Fruit fly (Drosophila melanogaster) whole organism, pupa: ENCODE measurements around the gene Sys1.

Source experiments
- CG14655 ChIP-seq: fragments of 200-800 bp; sonication (Bioruptor generic); optimal IDR thresholded peaks from 3 replicates; lab custom pipeline; 2017; ENCODE audit warnings: mild to moderate bottlenecking, missing biosample characterization, missing genetic modification reagents, missing genetic modification characterization
- CG17806 ChIP-seq: fragments of 200-800 bp; sonication (Bioruptor generic); optimal IDR thresholded peaks from 2 replicates; lab custom pipeline; 2018; ENCODE audit warnings: missing biosample characterization, mild to moderate bottlenecking, missing genetic modification characterization, moderate library complexity
- CG8301 ChIP-seq: fragments of 200-800 bp; sonication (Bioruptor generic); optimal IDR thresholded peaks from 2 replicates; lab custom pipeline; 2018; ENCODE audit warnings: missing biosample characterization, mild to moderate bottlenecking, missing genetic modification characterization
- Pif1A ChIP-seq: fragments of 200-800 bp; sonication (Bioruptor generic); optimal IDR thresholded peaks from 3 replicates; lab custom pipeline; 2016; ENCODE audit warnings: missing biosample characterization, missing genetic modification characterization

- TF ChIP-seq CG8301 (tag; lab: Kevin White, UChicago) (no peak), Pif1A (GFP tag; lab: Kevin White, UChicago) (no peak), CG17806 (tag; lab: Kevin White, UChicago) (no peak), CG14655 (GFP tag; lab: Kevin White, UChicago) (no peak)
Observed at dm6 chr3R:8684328-8685177, 31.9 kb downstream of the Sys1 start, which contains the start of gene CG44227.
